Worm (Caenorhabditis elegans) whole organism, midembryonic: ENCODE results near the gene C08F1.12.
"Not testable (repeated sequence)": the region's sequence is repeated elsewhere in the genome, so short reads cannot be mapped to it uniquely, and the experiment has no call there.

Experiments used
- flt-1 ChIP-seq: fragments of 200-800 bp; sonication (Bioruptor generic); IDR thresholded peaks from 2 replicates; pipeline ENCODE4 v1.3.6; 2022; ENCODE audit warnings: missing genetic modification characterization, missing compliant biosample characterization
- med-1 ChIP-seq: sonication (generic microtip); optimal IDR thresholded peaks from 2 replicates; lab custom pipeline; 2017; ENCODE audit warnings: missing genetic modification characterization, mild to moderate bottlenecking, missing compliant biosample characterization, antibody characterized with exemption, missing genetic modification reagents; ENCODE audit not compliant: insufficient read depth
- ztf-23 ChIP-seq: fragments of 200-800 bp; sonication (Bioruptor generic); IDR thresholded peaks from 2 replicates; pipeline ENCODE4 v1.3.6; 2022; ENCODE audit warnings: missing genetic modification reagents, missing genetic modification characterization, missing compliant biosample characterization
- ztf-29 ChIP-seq: fragments of 200-800 bp; sonication (Bioruptor generic); IDR thresholded peaks from 2 replicates; pipeline ENCODE4 v1.3.6; 2022; ENCODE audit warnings: missing genetic modification reagents, missing genetic modification characterization, missing compliant biosample characterization

- not testable (repeated sequence) for TF ChIP-seq ztf-23 (GFP tag; lab: Robert Waterston, UW); ztf-29 (GFP tag; lab: Robert Waterston, UW); med-1; flt-1 (GFP tag; lab: Robert Waterston, UW)
Measured at ce11 chrII:1824329-1824728, 18.1 kb upstream of the C08F1.12 start, which contains the start of gene math-41.
